Worm (Caenorhabditis elegans) whole organism, L1 larva: ENCODE measurements around the gene F07C3.3.

ENCODE experiments used
- C04F5.9 ChIP-seq: sonication (generic microtip); optimal IDR thresholded peaks from 2 replicates; lab custom pipeline; 2016; ENCODE audit warnings: missing genetic modification characterization, missing compliant biosample characterization
- C16A3.4 ChIP-seq: fragments of 150-350 bp; optimal IDR thresholded peaks from 2 replicates; lab custom pipeline; 2014; ENCODE audit warnings: missing biosample characterization, missing genetic modification characterization
- C34B4.2 ChIP-seq: sonication (generic microtip); optimal IDR thresholded peaks from 2 replicates; lab custom pipeline; 2017; ENCODE audit warnings: mild to moderate bottlenecking, missing genetic modification characterization, missing compliant biosample characterization
- F16B12.6 ChIP-seq: fragments of 150-350 bp; optimal IDR thresholded peaks from 2 replicates; lab custom pipeline; 2014; ENCODE audit warnings: missing biosample characterization, missing genetic modification characterization
- ceh-63 ChIP-seq: fragments of 200-800 bp; sonication (Bioruptor generic); optimal IDR thresholded peaks from 2 replicates; lab custom pipeline; 2018; ENCODE audit warnings: mild to moderate bottlenecking, missing genetic modification characterization, missing compliant biosample characterization
- ceh-8 ChIP-seq: fragments of 200-800 bp; sonication (Bioruptor generic); optimal IDR thresholded peaks from 2 replicates; lab custom pipeline; 2018; ENCODE audit warnings: mild to moderate bottlenecking, missing genetic modification characterization, moderate library complexity, missing compliant biosample characterization
- ceh-82 ChIP-seq, 3 experiments: fragments of 150-350 bp in 1 of 3; sonication (generic microtip) in 2 of 3; optimal IDR thresholded peaks; 2 replicates each; lab custom pipeline; 2014 to 2017; ENCODE audit warnings: missing biosample characterization in 3 of 3, missing genetic modification characterization in 3 of 3
- ceh-88 ChIP-seq: fragments of 200-800 bp; sonication (Bioruptor generic); IDR thresholded peaks from 2 replicates; pipeline ENCODE4 v1.3.6; 2022; ENCODE audit warnings: missing genetic modification characterization, missing compliant biosample characterization
- ceh-90 ChIP-seq: sonication (generic microtip); optimal IDR thresholded peaks from 2 replicates; lab custom pipeline; 2016; ENCODE audit warnings: missing genetic modification characterization, missing compliant biosample characterization
- ces-1 ChIP-seq: fragments of 150-350 bp; optimal IDR thresholded peaks from 2 replicates; lab custom pipeline; 2014; ENCODE audit warnings: missing biosample characterization, missing genetic modification reagents, missing genetic modification characterization
- efl-1 ChIP-seq, 4 experiments: fragments of 150-350 bp; optimal IDR thresholded peaks in 3 of 4; peaks in 1 of 4; 1 replicate in 1 of 4; 2 replicates in 3 of 4; lab custom pipeline; 2014; ENCODE audit warnings: missing biosample characterization in 2 of 4, missing genetic modification characterization in 2 of 4, missing genetic modification reagents in 2 of 4
- egl-27 ChIP-seq, 2 experiments: fragments of 150-350 bp in 1 of 2; sonication (generic microtip); optimal IDR thresholded peaks; 3 replicates each; lab custom pipeline; 2017 to 2018; ENCODE audit warnings: missing biosample characterization in 2 of 2, missing genetic modification characterization in 2 of 2, missing genetic modification reagents in 2 of 2
- elt-2 ChIP-seq: sonication (generic microtip); optimal IDR thresholded peaks from 2 replicates; lab custom pipeline; 2016; ENCODE audit warnings: missing genetic modification characterization, mild to moderate bottlenecking, inconsistent platforms, missing compliant biosample characterization, missing genetic modification reagents
- fkh-4 ChIP-seq: sonication (generic microtip); optimal IDR thresholded peaks from 2 replicates; lab custom pipeline; 2016; ENCODE audit warnings: missing compliant biosample characterization, missing genetic modification characterization, borderline replicate concordance
- fkh-8 ChIP-seq: sonication (generic microtip); optimal IDR thresholded peaks from 2 replicates; lab custom pipeline; 2016; ENCODE audit warnings: mild to moderate bottlenecking, missing genetic modification characterization, missing compliant biosample characterization
- fos-1 ChIP-seq: fragments of 150-350 bp; optimal IDR thresholded peaks from 2 replicates; lab custom pipeline; 2014; ENCODE audit warnings: missing biosample characterization, missing genetic modification characterization
- hlh-4 ChIP-seq: sonication (generic microtip); optimal IDR thresholded peaks from 2 replicates; lab custom pipeline; 2016; ENCODE audit warnings: mild to moderate bottlenecking, missing genetic modification characterization, missing compliant biosample characterization
- hpl-2 ChIP-seq: fragments of 150-350 bp; optimal IDR thresholded peaks from 2 replicates; lab custom pipeline; 2014; ENCODE audit warnings: missing biosample characterization, missing genetic modification reagents, missing genetic modification characterization
- irx-1 ChIP-seq: sonication (generic microtip); optimal IDR thresholded peaks from 2 replicates; lab custom pipeline; 2016; ENCODE audit warnings: missing genetic modification characterization, missing compliant biosample characterization
- lin-13 ChIP-seq: fragments of 150-350 bp; optimal IDR thresholded peaks from 2 replicates; lab custom pipeline; 2014; ENCODE audit warnings: missing biosample characterization, missing genetic modification reagents, missing genetic modification characterization
- lin-14 ChIP-seq: fragments of 200-800 bp; sonication (Bioruptor generic); optimal IDR thresholded peaks from 2 replicates; lab custom pipeline; 2018; ENCODE audit warnings: mild to moderate bottlenecking, missing genetic modification characterization, moderate library complexity, missing compliant biosample characterization
- lsy-2 ChIP-seq, 2 experiments: fragments of 150-350 bp; optimal IDR thresholded peaks; 2 replicates each; lab custom pipeline; 2014; ENCODE audit warnings: missing biosample characterization in 2 of 2, missing genetic modification characterization in 2 of 2
- mef-2 ChIP-seq: fragments of 150-350 bp; optimal IDR thresholded peaks from 2 replicates; lab custom pipeline; 2014; ENCODE audit warnings: missing biosample characterization, missing genetic modification characterization
- mep-1 ChIP-seq: fragments of 150-350 bp; optimal IDR thresholded peaks from 2 replicates; lab custom pipeline; 2014; ENCODE audit warnings: missing biosample characterization, missing genetic modification characterization
- nhr-12 ChIP-seq: sonication (generic microtip); optimal IDR thresholded peaks from 2 replicates; lab custom pipeline; 2017; ENCODE audit warnings: missing biosample characterization, missing genetic modification characterization
- nhr-237 ChIP-seq: fragments of 150-350 bp; optimal IDR thresholded peaks from 2 replicates; lab custom pipeline; 2014; ENCODE audit warnings: missing biosample characterization, missing genetic modification characterization
- nhr-28 ChIP-seq: fragments of 150-350 bp; optimal IDR thresholded peaks from 2 replicates; lab custom pipeline; 2014; ENCODE audit warnings: missing biosample characterization, missing genetic modification characterization
- nhr-47 ChIP-seq: sonication (generic microtip); optimal IDR thresholded peaks from 2 replicates; lab custom pipeline; 2016; ENCODE audit warnings: mild to moderate bottlenecking, missing genetic modification characterization, moderate library complexity, missing compliant biosample characterization
- nhr-76 ChIP-seq: sonication (generic microtip); optimal IDR thresholded peaks from 2 replicates; lab custom pipeline; 2017; ENCODE audit warnings: missing biosample characterization, missing genetic modification characterization
- nhr-84 ChIP-seq: sonication (generic microtip); optimal IDR thresholded peaks from 2 replicates; lab custom pipeline; 2017; ENCODE audit warnings: missing biosample characterization, missing genetic modification characterization
- pag-3 ChIP-seq: sonication (generic microtip); optimal IDR thresholded peaks from 2 replicates; lab custom pipeline; 2017; ENCODE audit warnings: missing genetic modification characterization, mild to moderate bottlenecking, missing compliant biosample characterization, antibody characterized with exemption, borderline replicate concordance; ENCODE audit not compliant: insufficient read depth
- pax-3 ChIP-seq: fragments of 200-800 bp; sonication (Bioruptor generic); optimal IDR thresholded peaks from 2 replicates; lab custom pipeline; 2018; ENCODE audit warnings: mild to moderate bottlenecking, missing genetic modification characterization, moderate library complexity, missing compliant biosample characterization
- snu-23 ChIP-seq: sonication (generic microtip); optimal IDR thresholded peaks from 2 replicates; lab custom pipeline; 2016; ENCODE audit warnings: missing genetic modification characterization, missing compliant biosample characterization
- sptf-1 ChIP-seq: fragments of 150-350 bp; optimal IDR thresholded peaks from 2 replicates; lab custom pipeline; 2014; ENCODE audit warnings: missing biosample characterization, missing genetic modification characterization
- sup-37 ChIP-seq: fragments of 200-800 bp; sonication (Bioruptor generic); optimal IDR thresholded peaks from 2 replicates; lab custom pipeline; 2018; ENCODE audit warnings: mild to moderate bottlenecking, missing genetic modification characterization, missing compliant biosample characterization
- swsn-7 ChIP-seq: sonication (generic microtip); optimal IDR thresholded peaks from 2 replicates; lab custom pipeline; 2016; ENCODE audit warnings: missing genetic modification characterization, missing compliant biosample characterization
- tbx-2 ChIP-seq: sonication (generic microtip); optimal IDR thresholded peaks from 2 replicates; lab custom pipeline; 2016; ENCODE audit warnings: missing genetic modification characterization, missing compliant biosample characterization
- unc-30 ChIP-seq: sonication (generic microtip); optimal IDR thresholded peaks from 2 replicates; lab custom pipeline; 2017; ENCODE audit warnings: missing biosample characterization, missing genetic modification characterization
- unc-62 ChIP-seq: fragments of 150-350 bp; optimal IDR thresholded peaks from 2 replicates; lab custom pipeline; 2014; ENCODE audit warnings: missing biosample characterization, missing genetic modification reagents, missing genetic modification characterization
- unc-86 ChIP-seq: sonication (generic microtip); optimal IDR thresholded peaks from 2 replicates; lab custom pipeline; 2016; ENCODE audit warnings: missing genetic modification characterization, missing compliant biosample characterization
- zag-1 ChIP-seq: fragments of 150-350 bp; optimal IDR thresholded peaks from 2 replicates; lab custom pipeline; 2014; ENCODE audit warnings: missing biosample characterization, missing genetic modification characterization
- zip-4 ChIP-seq: fragments of 200-800 bp; sonication (Bioruptor generic); optimal IDR thresholded peaks from 2 replicates; lab custom pipeline; 2018; ENCODE audit warnings: mild to moderate bottlenecking, missing genetic modification characterization, moderate library complexity, missing compliant biosample characterization
- ztf-11 ChIP-seq, 2 experiments: sonication (generic microtip); optimal IDR thresholded peaks; 2 replicates each; lab custom pipeline; 2016 to 2017; ENCODE audit warnings: missing genetic modification characterization in 2 of 2, missing biosample characterization in 1 of 2, missing compliant biosample characterization in 1 of 2
- ztf-4 ChIP-seq: fragments of 150-350 bp; optimal IDR thresholded peaks from 2 replicates; lab custom pipeline; 2014; ENCODE audit warnings: missing biosample characterization, missing genetic modification characterization

F07C3.3 gene

ce11 chrV:9220444-9220843 is 11.8 kb downstream of the F07C3.3 start (continued):
- TF ChIP-seq lsy-2 (tag; optimal IDR thresholded peaks at IDR 0.05; lab: Kevin White, UChicago), result peak; percentile 36 to 74
- TF ChIP-seq ceh-90 (tag; lab: Kevin White, UChicago), result no peak
- TF ChIP-seq C04F5.9 (tag; lab: Kevin White, UChicago), result no peak
- no peak for TF ChIP-seq ces-1
- no peak for TF ChIP-seq C34B4.2 (tag; lab: Kevin White, UChicago)
- no peak for TF ChIP-seq nhr-237 (tag; lab: Kevin White, UChicago)
- peak; percentile 68 for TF ChIP-seq C16A3.4
- TF ChIP-seq unc-62 (GFP tag; lab: Kevin White, UChicago), result no peak
- TF ChIP-seq ceh-8 (GFP tag; lab: Kevin White, UChicago), result no peak
- TF ChIP-seq unc-86, result peak; percentile 29
- TF ChIP-seq ceh-88 (GFP tag; lab: Robert Waterston, UW), result no peak
- TF ChIP-seq pax-3 (tag; lab: Kevin White, UChicago), result no peak
- no peak for TF ChIP-seq nhr-28 (tag; lab: Kevin White, UChicago)
- peak; percentile 50 for TF ChIP-seq snu-23 (GFP tag; lab: Kevin White, UChicago)
- TF ChIP-seq nhr-84, result no peak
- no peak for TF ChIP-seq zag-1 (tag; lab: Kevin White, UChicago)
- peak; percentile 27 for TF ChIP-seq fos-1
- TF ChIP-seq ceh-82 (tag; optimal IDR thresholded peaks at IDR 0.05; lab: Kevin White, UChicago), result peak in 2 of 3 experiments; percentile 45 to 68
- TF ChIP-seq ztf-4, result no peak
- no peak for TF ChIP-seq ztf-11 (tag; optimal IDR thresholded peaks at IDR 0.05; lab: Kevin White, UChicago)
- TF ChIP-seq nhr-47, result peak; percentile 50
- no peak for TF ChIP-seq hpl-2 (GFP tag; lab: Kevin White, UChicago)
- no peak for TF ChIP-seq sptf-1
- TF ChIP-seq fkh-8 (tag; lab: Kevin White, UChicago), result no peak
- no peak for TF ChIP-seq pag-3
- no peak for TF ChIP-seq lin-13 (GFP tag; lab: Kevin White, UChicago)
- TF ChIP-seq sup-37 (GFP tag; lab: Kevin White, UChicago), result no peak
- TF ChIP-seq mef-2, result no peak
- no peak for TF ChIP-seq zip-4
- TF ChIP-seq mep-1 (tag; lab: Kevin White, UChicago), result peak; percentile 20
- TF ChIP-seq nhr-76, result no peak
- no peak for TF ChIP-seq hlh-4 (tag; lab: Kevin White, UChicago)
- TF ChIP-seq tbx-2 (tag; lab: Kevin White, UChicago), result peak; percentile 42
- TF ChIP-seq nhr-12 (tag; lab: Kevin White, UChicago), result no peak
- no peak for TF ChIP-seq ceh-63 (GFP tag; lab: Kevin White, UChicago)
- peak; percentile 56 for TF ChIP-seq lin-14 (GFP tag; lab: Kevin White, UChicago)
- no peak for TF ChIP-seq unc-30
- no peak for TF ChIP-seq fkh-4 (tag; lab: Kevin White, UChicago)
- no peak for TF ChIP-seq elt-2
- no peak for TF ChIP-seq F16B12.6 (tag; lab: Kevin White, UChicago)
- TF ChIP-seq irx-1, result no peak
- peak; percentile 33 for TF ChIP-seq swsn-7 (tag; lab: Kevin White, UChicago)

- TF ChIP-seq egl-27 (tag; optimal IDR thresholded peaks at IDR 0.05; lab: Kevin White, UChicago), result no peak
- no peak for TF ChIP-seq ceh-8 (GFP tag; lab: Kevin White, UChicago)
- no peak for TF ChIP-seq efl-1 (optimal IDR thresholded peaks at IDR 0.05; lab: Kevin White, UChicago)
- peak in 1 of 2 experiments; percentile 90 for TF ChIP-seq efl-1 (GFP tag; optimal IDR thresholded peaks at IDR 0.05 in 1 of 2; lab: Kevin White, UChicago)
- TF ChIP-seq lsy-2 (tag; optimal IDR thresholded peaks at IDR 0.05; lab: Kevin White, UChicago), result no peak
- TF ChIP-seq, all 84 proteins: peak for 1
Measured at ce11 chrV:9219390-9219733, 12.8 kb downstream of the F07C3.3 start.
